Worm (Caenorhabditis elegans) whole organism, mixed stage, embryonic: ENCODE measurements around the gene srd-39.

Source experiments
- unc-39 ChIP-seq: fragments of 150-350 bp; optimal IDR thresholded peaks from 2 replicates; lab custom pipeline; 2014; ENCODE audit warnings: missing biosample characterization, missing genetic modification characterization
- ztf-11 ChIP-seq: fragments of 150-350 bp; optimal IDR thresholded peaks from 2 replicates; lab custom pipeline; 2014; ENCODE audit warnings: missing biosample characterization, missing genetic modification characterization

DNA sequence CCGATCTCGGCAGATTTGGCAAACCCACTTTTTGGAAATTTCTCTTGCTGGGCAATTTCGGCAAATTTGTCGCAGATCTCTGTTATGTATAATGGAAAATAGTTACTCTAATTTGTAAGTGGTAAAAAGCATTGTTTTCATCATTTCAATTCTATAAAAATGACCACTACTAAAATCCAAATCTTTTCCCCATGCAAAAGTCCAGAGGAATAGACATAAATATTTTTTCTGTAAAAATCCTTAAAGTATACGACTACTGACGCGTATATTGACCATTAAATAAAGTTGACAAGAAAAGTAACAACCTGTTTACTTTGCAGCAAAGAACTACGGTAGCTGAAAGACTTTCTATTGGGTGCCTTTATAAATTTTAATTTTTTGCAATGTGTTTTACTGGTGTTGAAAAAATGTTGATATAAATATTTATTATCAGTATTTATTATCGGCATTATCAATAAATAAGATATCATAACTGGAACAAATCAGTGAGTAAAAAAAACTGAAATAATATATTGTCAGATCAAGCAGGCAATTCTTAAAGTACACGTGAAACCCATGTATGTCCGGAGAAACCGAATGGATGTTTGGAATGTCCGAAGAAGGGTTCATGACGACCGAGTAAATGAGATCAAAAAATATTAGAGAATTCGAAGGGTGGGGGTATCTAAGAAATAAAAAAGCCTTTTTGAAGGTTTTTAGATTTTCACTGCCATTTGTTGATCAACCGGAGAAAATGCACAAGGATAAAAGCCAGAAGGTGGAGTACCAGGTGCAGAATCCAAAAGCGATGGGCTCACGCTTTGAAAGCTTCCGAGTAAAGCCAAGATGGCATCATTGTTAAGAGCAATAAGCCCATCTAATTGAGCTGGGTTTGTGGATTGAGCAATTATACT lies 49.1 kb upstream of the srd-39 start:
- TF ChIP-seq unc-39 (no peak), ztf-11 (tag; lab: Kevin White, UChicago) (no peak)
